Fruit fly (Drosophila melanogaster) S2 (cell line): ENCODE measurements around the gene CCT2.
A peak's percentile ranks its signal among the peaks of the same experiment; 100 is the strongest.

ENCODE experiments used
- CG8478 ChIP-seq: fragments of >200 bp; optimal IDR thresholded peaks from 2 replicates; lab custom pipeline; 2018
- CTCF ChIP-seq, 2 experiments: fragments of >200 bp; optimal IDR thresholded peaks; 2 replicates each; lab custom pipeline; 2018

DNA sequence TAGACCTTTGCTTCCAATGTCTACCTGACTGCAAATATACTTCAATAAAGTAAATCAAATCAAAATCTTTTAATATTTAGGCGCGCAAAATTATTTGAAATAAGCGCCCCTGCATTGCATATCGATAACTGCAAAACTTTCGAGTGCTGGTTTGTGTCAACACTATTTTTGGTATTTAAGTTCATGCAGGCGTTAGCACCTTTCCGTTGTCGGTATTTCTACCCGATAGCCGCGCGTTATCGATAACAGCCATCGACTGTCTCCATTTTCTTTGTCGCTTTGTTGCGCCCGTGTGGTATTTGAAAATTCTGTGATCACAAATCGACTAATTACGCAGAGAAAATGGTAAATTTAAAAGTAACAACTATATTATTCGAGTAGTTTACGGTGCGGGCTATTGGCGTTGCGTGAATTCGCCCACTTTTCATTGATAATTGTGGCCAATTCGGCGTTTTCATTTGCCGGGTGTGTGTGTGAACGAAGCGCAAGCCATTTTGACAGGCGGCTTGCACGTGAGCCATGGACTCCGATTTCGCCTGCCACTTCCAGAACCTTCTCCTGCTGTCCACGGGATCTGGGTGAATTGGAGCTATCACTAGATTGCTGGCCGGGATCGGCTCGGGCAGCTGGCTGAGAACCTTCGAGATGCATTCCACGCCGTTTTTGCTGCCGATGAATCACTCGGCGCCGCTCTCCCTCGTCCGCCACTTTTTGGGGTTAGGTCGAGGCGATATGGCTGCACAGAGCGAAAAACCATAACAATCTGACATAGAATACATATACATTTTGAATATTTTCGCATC lies at the start of gene CCT2:
- TF ChIP-seq CTCF (optimal IDR thresholded peaks at IDR 0.05; lab: Kevin White, UChicago): peak in 1 of 2 experiments; percentile 25
- TF ChIP-seq CG8478 (lab: Kevin White, UChicago): no peak
